Fruit fly (Drosophila melanogaster) whole organism, embryonic: ENCODE data around the gene CG16903.
A peak's percentile ranks its signal among the peaks of the same experiment; 100 is the strongest.

Source experiments
- Ada2b ChIP-seq: fragments of 200-800 bp; sonication (Bioruptor generic); IDR thresholded peaks from 2 replicates; pipeline ENCODE4 v1.3.6; 2022; ENCODE audit warnings: missing biosample characterization, missing genetic modification characterization
- Antp ChIP-seq: fragments of 200-800 bp; sonication (Bioruptor generic); optimal IDR thresholded peaks from 3 replicates; lab custom pipeline; 2016; ENCODE audit warnings: missing biosample characterization, missing genetic modification characterization
- Asciz ChIP-seq: fragments of 200-800 bp; sonication (Bioruptor generic); optimal IDR thresholded peaks from 2 replicates; lab custom pipeline; 2017; ENCODE audit warnings: missing biosample characterization, mild to moderate bottlenecking, missing genetic modification characterization, missing genetic modification reagents
- CG10321 ChIP-seq: fragments of 200-800 bp; sonication (Bioruptor generic); IDR thresholded peaks from 2 replicates; pipeline ENCODE4 v1.3.6; 2022; ENCODE audit warnings: missing biosample characterization, missing genetic modification characterization
- CG11504 ChIP-seq: fragments of 200-800 bp; sonication (Bioruptor generic); optimal IDR thresholded peaks from 3 replicates; lab custom pipeline; 2019; ENCODE audit warnings: missing biosample characterization, mild to moderate bottlenecking, missing genetic modification characterization, moderate library complexity
- CG11696 ChIP-seq: fragments of 200-800 bp; sonication (Bioruptor generic); IDR thresholded peaks from 2 replicates; pipeline ENCODE4 v1.3.6; 2022; ENCODE audit warnings: missing biosample characterization, missing genetic modification characterization
- CG12219 ChIP-seq: fragments of 200-800 bp; sonication (Bioruptor generic); optimal IDR thresholded peaks from 3 replicates; lab custom pipeline; 2018; ENCODE audit warnings: missing biosample characterization, mild to moderate bottlenecking, missing genetic modification characterization
- CG13624 ChIP-seq: fragments of 200-800 bp; sonication (Bioruptor generic); optimal IDR thresholded peaks from 2 replicates; lab custom pipeline; 2016; ENCODE audit warnings: missing biosample characterization, missing genetic modification characterization
- CG17385 ChIP-seq: fragments of 200-800 bp; sonication (Bioruptor generic); optimal IDR thresholded peaks from 3 replicates; lab custom pipeline; 2018; ENCODE audit warnings: missing biosample characterization, mild to moderate bottlenecking, missing genetic modification characterization
- CG3163 ChIP-seq: fragments of 200-800 bp; sonication (Bioruptor generic); optimal IDR thresholded peaks from 3 replicates; lab custom pipeline; 2016; ENCODE audit warnings: missing biosample characterization, missing genetic modification characterization
- CG4854 ChIP-seq: fragments of 200-800 bp; sonication (Bioruptor generic); optimal IDR thresholded peaks from 2 replicates; lab custom pipeline; 2016; ENCODE audit warnings: missing biosample characterization, missing genetic modification characterization, inconsistent platforms
- CG6175 ChIP-seq: fragments of 200-800 bp; sonication (Bioruptor generic); IDR thresholded peaks from 3 replicates; pipeline ENCODE4 v1.3.6; 2022; ENCODE audit warnings: missing biosample characterization, missing genetic modification characterization
- CG6683 ChIP-seq: fragments of 200-800 bp; sonication (Bioruptor generic); optimal IDR thresholded peaks from 2 replicates; lab custom pipeline; 2017; ENCODE audit warnings: missing biosample characterization, mild to moderate bottlenecking, missing genetic modification characterization, missing genetic modification reagents
- CG6813 ChIP-seq: fragments of 200-800 bp; sonication (Bioruptor generic); optimal IDR thresholded peaks from 2 replicates; lab custom pipeline; 2017; ENCODE audit warnings: missing biosample characterization, missing genetic modification characterization, mild to moderate bottlenecking, moderate library complexity, missing genetic modification reagents
- CG8765 ChIP-seq: fragments of 200-800 bp; sonication (Bioruptor generic); IDR thresholded peaks from 2 replicates; pipeline ENCODE4 v1.3.6; 2022; ENCODE audit warnings: missing biosample characterization, missing genetic modification characterization
- CG9817 ChIP-seq: fragments of 200-800 bp; sonication (Bioruptor generic); optimal IDR thresholded peaks from 2 replicates; lab custom pipeline; 2018; ENCODE audit warnings: missing biosample characterization, mild to moderate bottlenecking, missing genetic modification characterization, moderate library complexity
- CG9876 ChIP-seq: fragments of 200-800 bp; sonication (Bioruptor generic); optimal IDR thresholded peaks from 2 replicates; lab custom pipeline; 2016; ENCODE audit warnings: missing biosample characterization, missing genetic modification characterization
- CHES-1-like ChIP-seq: fragments of 200-800 bp; sonication (Bioruptor generic); optimal IDR thresholded peaks from 2 replicates; lab custom pipeline; 2016; ENCODE audit warnings: missing biosample characterization, missing genetic modification characterization
- Camta ChIP-seq: fragments of 200-800 bp; sonication (Bioruptor generic); optimal IDR thresholded peaks from 2 replicates; lab custom pipeline; 2016; ENCODE audit warnings: missing biosample characterization, missing genetic modification characterization
- Chrac-16 ChIP-seq: fragments of 200-800 bp; sonication (Bioruptor generic); optimal IDR thresholded peaks from 3 replicates; lab custom pipeline; 2016; ENCODE audit warnings: missing biosample characterization, missing genetic modification characterization
- CkIIα-i1 ChIP-seq: fragments of 200-800 bp; sonication (Bioruptor generic); IDR thresholded peaks from 2 replicates; pipeline ENCODE4 v1.3.6; 2022; ENCODE audit warnings: missing biosample characterization, missing genetic modification characterization
- D19A ChIP-seq: fragments of 200-800 bp; optimal IDR thresholded peaks from 3 replicates; lab custom pipeline; 2019; ENCODE audit warnings: missing biosample characterization, mild to moderate bottlenecking, missing genetic modification characterization, moderate library complexity
- H15 ChIP-seq: fragments of 200-800 bp; sonication (Bioruptor generic); IDR thresholded peaks from 3 replicates; pipeline ENCODE4 v1.3.6; 2022; ENCODE audit warnings: missing biosample characterization, missing genetic modification characterization
- HLH4C ChIP-seq: fragments of 200-800 bp; sonication (Bioruptor generic); IDR thresholded peaks from 3 replicates; pipeline ENCODE4 v1.3.6; 2022; ENCODE audit warnings: missing biosample characterization, missing genetic modification characterization; ENCODE audit not compliant: partially characterized antibody
- MESR4 ChIP-seq: fragments of 200-800 bp; sonication (Bioruptor generic); optimal IDR thresholded peaks from 2 replicates; lab custom pipeline; 2018; ENCODE audit warnings: missing biosample characterization, mild to moderate bottlenecking, missing genetic modification characterization, moderate library complexity
- Mad ChIP-seq: fragments of 200-800 bp; sonication (Bioruptor generic); optimal IDR thresholded peaks from 2 replicates; lab custom pipeline; 2016; ENCODE audit warnings: missing biosample characterization, missing genetic modification characterization
- Neu2 ChIP-seq: fragments of 200-800 bp; sonication (Bioruptor generic); optimal IDR thresholded peaks from 3 replicates; lab custom pipeline; 2016; ENCODE audit warnings: missing biosample characterization, missing genetic modification characterization, borderline replicate concordance
- Nf-YB ChIP-seq: fragments of 200-800 bp; sonication (Bioruptor generic); optimal IDR thresholded peaks from 3 replicates; lab custom pipeline; 2019; ENCODE audit warnings: missing biosample characterization, mild to moderate bottlenecking, missing genetic modification characterization, moderate library complexity
- Taf1 ChIP-seq: fragments of 200-800 bp; sonication (Bioruptor generic); IDR thresholded peaks from 2 replicates; pipeline ENCODE4 v1.3.6; 2022; ENCODE audit warnings: missing biosample characterization, missing genetic modification characterization
- Vsx1 ChIP-seq: fragments of 200-800 bp; sonication (Bioruptor generic); optimal IDR thresholded peaks from 2 replicates; lab custom pipeline; 2017; ENCODE audit warnings: missing biosample characterization, mild to moderate bottlenecking, missing genetic modification characterization, missing genetic modification reagents
- ac ChIP-seq: fragments of 200-800 bp; sonication (Bioruptor generic); optimal IDR thresholded peaks from 3 replicates; lab custom pipeline; 2017; ENCODE audit warnings: missing biosample characterization, mild to moderate bottlenecking, missing genetic modification characterization
- bsh ChIP-seq, 2 experiments: fragments of 200-800 bp; sonication (Bioruptor generic); optimal IDR thresholded peaks; 2 replicates each; lab custom pipeline; 2017 to 2018; ENCODE audit warnings: mild to moderate bottlenecking in 2 of 2, missing biosample characterization in 2 of 2, missing genetic modification characterization in 2 of 2, moderate library complexity in 1 of 2
- crol ChIP-seq: fragments of 200-800 bp; sonication (Bioruptor generic); IDR thresholded peaks from 2 replicates; pipeline ENCODE4 v1.3.6; 2022; ENCODE audit warnings: missing biosample characterization, missing genetic modification characterization
- dm ChIP-seq: fragments of 200-800 bp; sonication (Bioruptor generic); optimal IDR thresholded peaks from 3 replicates; lab custom pipeline; 2016; ENCODE audit warnings: missing biosample characterization, missing genetic modification characterization
- fd96Cb ChIP-seq: fragments of 200-800 bp; sonication (Bioruptor generic); optimal IDR thresholded peaks from 2 replicates; lab custom pipeline; 2018; ENCODE audit warnings: missing biosample characterization, mild to moderate bottlenecking, missing genetic modification characterization, moderate library complexity
- fru ChIP-seq: fragments of >200 bp; optimal IDR thresholded peaks from 2 replicates; lab custom pipeline; 2017
- gt ChIP-seq: fragments of 200-800 bp; sonication (Bioruptor generic); IDR thresholded peaks from 2 replicates; pipeline ENCODE4 v1.3.6; 2022; ENCODE audit warnings: missing biosample characterization, missing genetic modification characterization
- jigr1 ChIP-seq: fragments of 200-800 bp; sonication (Bioruptor generic); IDR thresholded peaks from 3 replicates; pipeline ENCODE4 v1.3.6; 2022; ENCODE audit warnings: missing biosample characterization, missing genetic modification characterization
- ken ChIP-seq: fragments of 200-800 bp; sonication (Bioruptor generic); IDR thresholded peaks from 3 replicates; pipeline ENCODE4 v1.3.6; 2022; ENCODE audit warnings: missing biosample characterization, missing genetic modification characterization
- knrl ChIP-seq: fragments of 200-800 bp; sonication (Bioruptor generic); IDR thresholded peaks from 3 replicates; pipeline ENCODE4 v1.3.6; 2022; ENCODE audit warnings: missing biosample characterization, missing genetic modification characterization; ENCODE audit not compliant: partially characterized antibody
- lola ChIP-seq, 3 experiments: fragments of >200 bp in 2 of 3; fragments of 200-800 bp in 1 of 3; sonication (Bioruptor generic) in 1 of 3; optimal IDR thresholded peaks; 2 replicates each; lab custom pipeline; 2017 to 2019; ENCODE audit warnings: missing biosample characterization in 3 of 3, missing genetic modification characterization in 3 of 3, mild to moderate bottlenecking in 1 of 3, moderate library complexity in 1 of 3
- lov ChIP-seq, 2 experiments: fragments of 200-800 bp in 1 of 2; fragments of >200 bp in 1 of 2; sonication (Bioruptor generic) in 1 of 2; IDR thresholded peaks in 1 of 2; optimal IDR thresholded peaks in 1 of 2; 2 replicates in 1 of 2; 3 replicates in 1 of 2; pipeline versions ENCODE4 v1.3.6 to Lab custom; 2017 to 2022; ENCODE audit warnings: missing biosample characterization in 1 of 2, missing genetic modification characterization in 1 of 2
- pb ChIP-seq: fragments of 200-800 bp; sonication (Bioruptor generic); optimal IDR thresholded peaks from 3 replicates; lab custom pipeline; 2016; ENCODE audit warnings: missing biosample characterization, missing genetic modification characterization
- pnt ChIP-seq: fragments of 200-800 bp; sonication (Bioruptor generic); optimal IDR thresholded peaks from 3 replicates; lab custom pipeline; 2016; ENCODE audit warnings: missing biosample characterization, missing genetic modification characterization
- rib ChIP-seq: fragments of 200-800 bp; sonication (Bioruptor generic); IDR thresholded peaks from 2 replicates; pipeline ENCODE4 v1.3.6; 2022; ENCODE audit warnings: missing biosample characterization, missing genetic modification characterization
- sim ChIP-seq: fragments of 200-800 bp; sonication (Bioruptor generic); IDR thresholded peaks from 2 replicates; pipeline ENCODE4 v1.3.6; 2022; ENCODE audit warnings: missing biosample characterization, missing genetic modification characterization
- slp2 ChIP-seq: fragments of 200-800 bp; sonication (Bioruptor generic); optimal IDR thresholded peaks from 2 replicates; lab custom pipeline; 2016; ENCODE audit warnings: missing biosample characterization, missing genetic modification characterization
- tgo ChIP-seq: fragments of 200-800 bp; sonication (Bioruptor generic); IDR thresholded peaks from 3 replicates; pipeline ENCODE4 v1.3.6; 2022; ENCODE audit warnings: missing biosample characterization, missing genetic modification characterization
- twi ChIP-seq: fragments of 200-800 bp; optimal IDR thresholded peaks from 2 replicates; lab custom pipeline; 2019; ENCODE audit warnings: missing biosample characterization, mild to moderate bottlenecking, missing genetic modification characterization, moderate library complexity

Gene CG16903

dm6 chrX:2083678-2084162 lies 3.5 kb upstream of the CG16903 start (continued):
- TF ChIP-seq ken (GFP tag; lab: Robert Waterston, UW): peak; percentile 89
- peak; percentile 83 for TF ChIP-seq D19A
- peak; percentile 80 for TF ChIP-seq fd96Cb (tag; lab: Kevin White, UChicago)
- no peak for TF ChIP-seq fru (lab: Kevin White, UChicago)
- peak; percentile 70 for TF ChIP-seq ac
- peak; percentile 65 for TF ChIP-seq Mad
- peak; percentile 69; the same call in 1 of the 2 replicates for TF ChIP-seq CG11696 (GFP tag; lab: Robert Waterston, UW)
- TF ChIP-seq CG12219 (GFP tag; lab: Kevin White, UChicago): peak; percentile 80
- TF ChIP-seq Chrac-16 (GFP tag; lab: Kevin White, UChicago): peak; percentile 81
- TF ChIP-seq lola (GFP tag; optimal IDR thresholded peaks at IDR 0.05; lab: Kevin White, UChicago): peak in 1 of 3 experiments; percentile 70
- peak; percentile 80 for TF ChIP-seq pnt (GFP tag; lab: Kevin White, UChicago)
- peak; percentile 83 for TF ChIP-seq pb (GFP tag; lab: Kevin White, UChicago)
- TF ChIP-seq Neu2: no peak
- peak; percentile 66 for TF ChIP-seq CG6813
- TF ChIP-seq MESR4 (GFP tag; lab: Kevin White, UChicago): peak; percentile 13
- TF ChIP-seq Antp (GFP tag; lab: Kevin White, UChicago): peak; percentile 88
- peak; percentile 84 for TF ChIP-seq tgo (GFP tag; lab: Robert Waterston, UW)
- no peak for TF ChIP-seq knrl (GFP tag; lab: Robert Waterston, UW)
- TF ChIP-seq CG6175 (GFP tag; lab: Robert Waterston, UW): 0 out of 3 replicates have a peak, but pooled peaks have one; percentile 37
- peak; percentile 77 for TF ChIP-seq Ada2b
- TF ChIP-seq crol (GFP tag; lab: Robert Waterston, UW): peak; percentile 98
- TF ChIP-seq CkIIα-i1: no peak
- TF ChIP-seq sim (GFP tag; lab: Robert Waterston, UW): peak; percentile 46; the same call in 1 of the 2 replicates
- peak; percentile 84 for TF ChIP-seq Camta (GFP tag; lab: Kevin White, UChicago)
- TF ChIP-seq CG17385 (GFP tag; lab: Kevin White, UChicago): peak; percentile 78
- TF ChIP-seq dm (GFP tag; lab: Kevin White, UChicago): peak; percentile 74
- TF ChIP-seq CG10321: peak; percentile 34; the same call in 1 of the 2 replicates
- peak; percentile 68 for TF ChIP-seq CG13624 (GFP tag; lab: Kevin White, UChicago)
- TF ChIP-seq CG8765: peak; percentile 61; the same call in 1 of the 2 replicates
- peak; percentile 76 for TF ChIP-seq CG9876
- no peak for TF ChIP-seq Taf1
- no peak; the same call in 2 of the 3 replicates for TF ChIP-seq HLH4C (GFP tag; lab: Robert Waterston, UW)
- TF ChIP-seq Vsx1 (GFP tag; lab: Kevin White, UChicago): peak; percentile 52
- TF ChIP-seq gt (GFP tag; lab: Robert Waterston, UW): peak; percentile 53; the same call in 1 of the 2 replicates
- peak; percentile 76; the same call in 2 of the 3 replicates for TF ChIP-seq jigr1
- TF ChIP-seq Nf-YB: peak; percentile 67
- peak; percentile 87 for TF ChIP-seq H15 (GFP tag; lab: Robert Waterston, UW)
- peak; percentile 83 to 88 for TF ChIP-seq bsh (GFP tag; optimal IDR thresholded peaks at IDR 0.05; lab: Kevin White, UChicago)
- TF ChIP-seq CG11504: peak; percentile 79
- peak; percentile 75 for TF ChIP-seq CG3163 (GFP tag; lab: Kevin White, UChicago)
- TF ChIP-seq CG9817 (tag; lab: Kevin White, UChicago): peak; percentile 48
- no peak for TF ChIP-seq lov (optimal IDR thresholded peaks at IDR 0.05; lab: Kevin White, UChicago)
- TF ChIP-seq lov (GFP tag; IDR thresholded peaks at IDR 0.05; lab: Robert Waterston, UW): peak; percentile 84; the same call in 1 of the 3 replicates
- TF ChIP-seq CG4854 (GFP tag; lab: Kevin White, UChicago): peak; percentile 52
- peak; percentile 70 for TF ChIP-seq slp2 (GFP tag; lab: Kevin White, UChicago)
- peak; percentile 48 for TF ChIP-seq Asciz (GFP tag; lab: Kevin White, UChicago)
- TF ChIP-seq rib (GFP tag; lab: Robert Waterston, UW): peak; percentile 60; the same call in 1 of the 2 replicates
- peak; percentile 81 for TF ChIP-seq CHES-1-like (GFP tag; lab: Kevin White, UChicago)
- peak; percentile 63 for TF ChIP-seq twi (tag; lab: Kevin White, UChicago)
- peak; percentile 66 for TF ChIP-seq CG6683 (GFP tag; lab: Kevin White, UChicago)
